Worm (Caenorhabditis elegans): ENCODE data around the gene tag-314.

tag-314 gene

ce11 chrV:10441135-10442024 lies 12.9 kb upstream of the tag-314 start, which contains the start of gene pap-1 (continued):
- TF ChIP-seq dpl-1 (GFP tag; optimal IDR thresholded peaks at IDR 0.05) (peak; percentile 14 to 32 (median 19)), ceh-90 (tag; optimal IDR thresholded peaks at IDR 0.05) (peak; percentile 76), efl-3 (GFP tag; optimal IDR thresholded peaks at IDR 0.05) (no peak), lin-35 (GFP tag; optimal IDR thresholded peaks at IDR 0.05) (peak; percentile 16 to 68), snu-23 (GFP tag; optimal IDR thresholded peaks at IDR 0.05) (no peak), elt-2 (tag; optimal IDR thresholded peaks at IDR 0.05) (peak; percentile 3)

- TF ChIP-seq nhr-77 (tag; optimal IDR thresholded peaks at IDR 0.05) (no peak), lir-3 (tag; optimal IDR thresholded peaks at IDR 0.05; ENCODE audit: poor library complexity) (no peak), ceh-63 (GFP tag; optimal IDR thresholded peaks at IDR 0.05) (no peak), C16A3.4 (tag; optimal IDR thresholded peaks at IDR 0.05) (no peak), unc-62 (GFP tag; optimal IDR thresholded peaks at IDR 0.05) (no peak), unc-86 (tag; optimal IDR thresholded peaks at IDR 0.05) (no peak), aly-2 (tag; optimal IDR thresholded peaks at IDR 0.05) (no peak), ceh-82 (tag; optimal IDR thresholded peaks at IDR 0.05) (no peak), C34B4.2 (tag; optimal IDR thresholded peaks at IDR 0.05) (no peak), pax-3 (tag; optimal IDR thresholded peaks at IDR 0.05) (no peak)
Measured at ce11 chrV:10440723-10441122, 12.2 kb upstream of the tag-314 start, which contains the start of gene snf-10. Gene snf-10 (minus strand): TSS chrV:10440823.

DNA sequence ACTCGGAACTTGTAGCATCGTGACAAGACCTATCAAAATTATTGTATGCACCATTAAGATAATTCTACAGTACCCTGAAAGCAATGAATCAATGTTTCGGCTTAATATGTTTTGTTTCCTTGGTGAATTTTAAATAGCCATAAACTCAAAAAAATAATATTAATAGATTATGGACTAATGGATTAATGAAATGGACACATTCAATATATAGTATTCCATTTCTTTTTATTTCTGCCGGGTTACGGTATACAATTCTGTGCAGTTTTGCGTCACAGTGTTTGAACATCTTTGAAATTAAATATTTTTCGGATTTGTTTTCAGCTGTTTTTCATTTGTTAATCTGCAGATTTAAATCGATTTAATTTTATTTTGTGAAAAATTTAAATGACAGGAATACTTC lies 8.1 kb upstream of the tag-314 start, which contains the start of gene set-22:
Gene set-22, plus strand, starts transcription at position 301 of the 400 bp plus-strand sequence.
- TF ChIP-seq nhr-76 (tag; optimal IDR thresholded peaks at IDR 0.05), result no peak
- TF ChIP-seq lin-13 (GFP tag; optimal IDR thresholded peaks at IDR 0.05), result no peak
- no peak for TF ChIP-seq ztf-11 (tag; optimal IDR thresholded peaks at IDR 0.05)
- no peak for TF ChIP-seq unc-130 (tag; optimal IDR thresholded peaks at IDR 0.05)
- TF ChIP-seq isw-1 (GFP tag; IDR thresholded peaks at IDR 0.05), result no peak

ce11 chrV:10435198-10435597 lies 6.7 kb upstream of the tag-314 start:
- no peak for TF ChIP-seq lin-14 (GFP tag; optimal IDR thresholded peaks at IDR 0.05)
- no peak for TF ChIP-seq fkh-4 (tag; optimal IDR thresholded peaks at IDR 0.05; ENCODE audit: borderline replicate concordance)
- no peak for TF ChIP-seq zag-1 (tag; optimal IDR thresholded peaks at IDR 0.05)
- TF ChIP-seq nhr-85 (tag), result no peak
- no peak for TF ChIP-seq aha-1 (tag; optimal IDR thresholded peaks at IDR 0.05)
- no peak for TF ChIP-seq jun-1 (tag; optimal IDR thresholded peaks at IDR 0.05)

- peak; percentile 51 for TF ChIP-seq elt-2 (tag; optimal IDR thresholded peaks at IDR 0.05)
- TF ChIP-seq sptf-1 (tag; optimal IDR thresholded peaks at IDR 0.05), result no peak
Measured at ce11 chrV:10433721-10434120, 5.2 kb upstream of the tag-314 start, which contains the start of gene Y32F6A.4. Gene Y32F6A.4 (minus strand): TSS chrV:10434067.

ce11 chrV:10432607-10433006 lies 4.1 kb upstream of the tag-314 start:
- TF ChIP-seq lin-35 (GFP tag; optimal IDR thresholded peaks at IDR 0.05), result peak in 1 of 2 experiments; percentile 7
- peak in 1 of 2 experiments; percentile 4 for TF ChIP-seq lsy-2 (tag; optimal IDR thresholded peaks at IDR 0.05)
- TF ChIP-seq aly-2 (tag; optimal IDR thresholded peaks at IDR 0.05), result no peak
- peak; percentile 28 for TF ChIP-seq pqm-1 (tag; optimal IDR thresholded peaks at IDR 0.05)
- TF ChIP-seq lin-14 (GFP tag; optimal IDR thresholded peaks at IDR 0.05), result peak; percentile 20
- no peak for TF ChIP-seq efl-1 (optimal IDR thresholded peaks at IDR 0.05)
- TF ChIP-seq efl-1 (GFP tag; optimal IDR thresholded peaks at IDR 0.05 in 1 of 2), result no peak
- peak; percentile 92 for TF ChIP-seq elt-2 (tag; optimal IDR thresholded peaks at IDR 0.05)
- TF ChIP-seq nhr-237 (tag; optimal IDR thresholded peaks at IDR 0.05), result no peak
- TF ChIP-seq ceh-82 (tag; optimal IDR thresholded peaks at IDR 0.05), result no peak

Measured in whole organism, L1 larva.